Worm (Caenorhabditis elegans) whole organism, L4 larva: ENCODE results near the gene nlp-33.

ENCODE experiments used
- aha-1 ChIP-seq: fragments of 150-350 bp; peaks from one replicate; lab custom pipeline; 2014; ENCODE audit warnings: missing biosample characterization, missing genetic modification characterization
- dve-1 ChIP-seq: sonication (generic microtip); optimal IDR thresholded peaks from 2 replicates; lab custom pipeline; 2017; ENCODE audit warnings: antibody characterized with exemption, mild to moderate bottlenecking, missing genetic modification characterization, missing compliant biosample characterization; ENCODE audit not compliant: insufficient read depth
- hlh-30 ChIP-seq: sonication (generic microtip); optimal IDR thresholded peaks from 2 replicates; lab custom pipeline; 2017; ENCODE audit warnings: antibody characterized with exemption, mild to moderate bottlenecking, missing genetic modification characterization, missing compliant biosample characterization; ENCODE audit not compliant: insufficient read depth
- mep-1 ChIP-seq: fragments of 150-350 bp; sonication (generic microtip); optimal IDR thresholded peaks from 3 replicates; lab custom pipeline; 2014; ENCODE audit warnings: missing biosample characterization, missing genetic modification characterization
- nhr-28 ChIP-seq: fragments of 150-350 bp; optimal IDR thresholded peaks from 2 replicates; lab custom pipeline; 2014; ENCODE audit warnings: missing biosample characterization, missing genetic modification characterization
- snpc-4 ChIP-seq: fragments of 150-350 bp; optimal IDR thresholded peaks from 2 replicates; lab custom pipeline; 2014; ENCODE audit warnings: missing biosample characterization, missing genetic modification characterization

The nlp-33 gene

DNA sequence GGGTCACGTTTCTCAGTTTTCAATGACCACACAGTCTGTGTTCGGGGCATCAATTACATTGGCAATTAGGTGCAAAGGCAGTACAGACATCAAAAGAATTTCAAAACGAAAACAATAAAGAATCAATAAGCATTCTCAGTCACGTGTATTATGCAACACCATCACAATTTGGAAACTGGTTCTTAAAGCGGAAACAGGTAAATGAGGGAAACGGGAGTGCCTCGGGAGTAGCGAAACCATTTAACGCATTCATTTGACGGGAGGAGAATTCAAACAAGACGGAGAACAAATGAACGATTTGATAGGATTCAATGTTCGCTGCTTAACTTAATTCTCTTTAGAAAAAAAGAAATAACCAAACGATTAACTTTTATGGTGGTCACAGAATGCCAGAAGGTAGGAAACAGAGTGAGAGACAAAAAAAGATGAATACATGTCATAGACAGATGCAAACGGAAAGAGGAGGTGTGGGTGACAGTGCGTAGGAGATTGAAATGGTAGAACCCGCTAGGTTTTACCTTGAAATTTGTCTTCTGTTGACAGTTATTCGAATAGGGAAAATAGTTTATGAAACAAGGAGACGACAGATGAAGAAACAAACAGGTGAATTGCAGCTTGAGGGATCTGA lies 49.6 kb downstream of the nlp-33 start:
- TF ChIP-seq dve-1 (tag; lab: Kevin White, UChicago) (no peak), snpc-4 (no peak), aha-1 (tag; lab: Kevin White, UChicago) (peak; percentile 97), nhr-28 (tag; lab: Kevin White, UChicago) (peak; percentile 16), hlh-30 (tag; lab: Kevin White, UChicago) (peak; percentile 21), mep-1 (tag; lab: Kevin White, UChicago) (peak; percentile 7)
